Worm (Caenorhabditis elegans): ENCODE data around the gene ppm-1.A.

The ppm-1.A gene

DNA sequence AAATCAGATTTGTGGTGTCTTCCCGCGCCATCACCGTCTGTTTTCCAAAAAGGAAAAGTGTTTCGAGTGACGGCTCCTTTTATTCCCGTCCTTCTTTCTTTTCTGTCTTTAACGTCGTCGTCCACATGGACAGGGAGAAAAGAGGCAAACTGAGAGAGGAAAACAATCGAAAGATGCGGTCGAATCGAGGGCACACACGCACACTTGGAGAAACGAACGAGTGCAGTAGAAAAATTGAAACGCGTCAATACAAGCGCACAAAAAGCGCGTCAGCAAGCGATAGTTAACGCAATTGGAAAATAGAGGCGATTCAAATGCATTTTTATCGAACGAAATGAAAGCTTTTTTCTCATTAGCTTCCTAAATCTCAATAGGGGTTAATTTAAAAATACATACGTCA is 620 bp upstream of the ppm-1.A start (continued):
- TF ChIP-seq ceh-82 (tag; optimal IDR thresholded peaks at IDR 0.05) (peak; percentile 73), nhr-11 (tag; optimal IDR thresholded peaks at IDR 0.05) (no peak), fos-1 (tag; optimal IDR thresholded peaks at IDR 0.05) (no peak), egl-27 (tag; optimal IDR thresholded peaks at IDR 0.05) (peak; percentile 61)

DNA sequence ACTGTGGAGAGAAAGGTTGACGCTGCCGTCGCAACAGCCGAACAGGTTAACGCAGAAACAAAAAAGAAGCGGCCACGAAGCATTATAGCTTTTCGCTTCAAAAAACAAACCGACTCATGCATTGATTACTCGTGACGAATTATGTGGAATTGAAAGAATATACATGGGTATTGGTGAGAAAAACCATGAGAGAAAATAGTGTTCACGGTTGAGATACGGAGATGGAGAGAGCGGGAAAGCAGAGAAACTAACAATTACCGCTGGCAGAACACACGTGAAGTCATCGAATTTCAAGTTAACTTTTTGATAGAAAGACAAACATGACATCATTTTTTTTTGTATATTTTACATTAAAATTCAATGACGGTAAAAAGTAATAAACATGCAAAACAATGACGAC is 863 bp downstream of the ppm-1.A start:
- no peak for TF ChIP-seq eor-1 (tag; optimal IDR thresholded peaks at IDR 0.05)
- no peak for TF ChIP-seq nhr-11 (tag; optimal IDR thresholded peaks at IDR 0.05)
- TF ChIP-seq daf-12 (tag; optimal IDR thresholded peaks at IDR 0.05): no peak
- no peak for TF ChIP-seq fos-1 (tag; optimal IDR thresholded peaks at IDR 0.05)
- no peak for TF ChIP-seq nhr-12 (tag; optimal IDR thresholded peaks at IDR 0.05)
- TF ChIP-seq ceh-9 (tag; optimal IDR thresholded peaks at IDR 0.05): no peak
- no peak for TF ChIP-seq elt-3 (tag; optimal IDR thresholded peaks at IDR 0.05)
- peak; percentile 3 for TF ChIP-seq ama-1 (optimal IDR thresholded peaks at IDR 0.05)
- peak; percentile 66 for TF ChIP-seq pqm-1 (tag; optimal IDR thresholded peaks at IDR 0.05)
- TF ChIP-seq lsy-12 (tag; optimal IDR thresholded peaks at IDR 0.05): no peak
- peak; percentile 35 for TF ChIP-seq elt-2 (tag; optimal IDR thresholded peaks at IDR 0.05)
- TF ChIP-seq nhr-43 (tag; optimal IDR thresholded peaks at IDR 0.05; ENCODE audit: poor library complexity, severe bottlenecking): no peak
- no peak for TF ChIP-seq unc-62 (GFP tag; optimal IDR thresholded peaks at IDR 0.05)
- TF ChIP-seq tbx-2 (tag; optimal IDR thresholded peaks at IDR 0.05): no peak
- no peak for TF ChIP-seq ZK546.5 (tag; optimal IDR thresholded peaks at IDR 0.05)
- TF ChIP-seq lin-39 (tag; optimal IDR thresholded peaks at IDR 0.05): no peak
- TF ChIP-seq nhr-67 (tag; optimal IDR thresholded peaks at IDR 0.05): no peak
- peak; percentile 9 for TF ChIP-seq nfya-1 (tag; optimal IDR thresholded peaks at IDR 0.05; ENCODE audit: insufficient read depth)
- TF ChIP-seq snpc-4 (tag; optimal IDR thresholded peaks at IDR 0.05): no peak
- no peak for TF ChIP-seq ceh-16 (tag; optimal IDR thresholded peaks at IDR 0.05)
- TF ChIP-seq nhr-237 (tag; optimal IDR thresholded peaks at IDR 0.05): no peak
- TF ChIP-seq nhr-28 (tag; optimal IDR thresholded peaks at IDR 0.05): no peak
- TF ChIP-seq nhr-23 (tag; optimal IDR thresholded peaks at IDR 0.05): no peak
- TF ChIP-seq zag-1 (tag; optimal IDR thresholded peaks at IDR 0.05): no peak
- TF ChIP-seq nhr-25 (tag; optimal IDR thresholded peaks at IDR 0.05): no peak
- TF ChIP-seq pha-4 (tag; optimal IDR thresholded peaks at IDR 0.05): peak; percentile 49

- TF ChIP-seq jun-1 (tag; optimal IDR thresholded peaks at IDR 0.05): no peak
- no peak for TF ChIP-seq fkh-10 (GFP tag; optimal IDR thresholded peaks at IDR 0.05)
- TF ChIP-seq eor-1 (tag; optimal IDR thresholded peaks at IDR 0.05): no peak
- no peak for TF ChIP-seq mdl-1 (tag; optimal IDR thresholded peaks at IDR 0.05)
- no peak for TF ChIP-seq tbx-2 (tag; optimal IDR thresholded peaks at IDR 0.05)
- no peak for TF ChIP-seq nfya-1 (tag; optimal IDR thresholded peaks at IDR 0.05; ENCODE audit: insufficient read depth)
- TF ChIP-seq nhr-28 (tag; optimal IDR thresholded peaks at IDR 0.05): no peak
- no peak for TF ChIP-seq nhr-11 (tag; optimal IDR thresholded peaks at IDR 0.05)
- no peak for TF ChIP-seq unc-62 (GFP tag; optimal IDR thresholded peaks at IDR 0.05)
- TF ChIP-seq unc-39 (tag; optimal IDR thresholded peaks at IDR 0.05): no peak
- TF ChIP-seq skn-1 (tag; optimal IDR thresholded peaks at IDR 0.05): no peak
- TF ChIP-seq R02D3.7 (tag; optimal IDR thresholded peaks at IDR 0.05): no peak
- no peak for TF ChIP-seq lin-15B (tag; optimal IDR thresholded peaks at IDR 0.05)
- TF ChIP-seq ceh-82 (tag; optimal IDR thresholded peaks at IDR 0.05): no peak
- no peak for TF ChIP-seq nhr-77 (tag; optimal IDR thresholded peaks at IDR 0.05)
- TF ChIP-seq mml-1 (tag; optimal IDR thresholded peaks at IDR 0.05): no peak
- no peak for TF ChIP-seq hmg-11 (tag; optimal IDR thresholded peaks at IDR 0.05)
- no peak for TF ChIP-seq aly-2 (tag; optimal IDR thresholded peaks at IDR 0.05)
- no peak for TF ChIP-seq lin-39 (tag; optimal IDR thresholded peaks at IDR 0.05)
- TF ChIP-seq nhr-67 (tag; optimal IDR thresholded peaks at IDR 0.05): no peak
These were observed 3.5 kb downstream of the ppm-1.A start, which contains the start of gene txt-10 for ce11 chrV:10532725-10533124. Gene txt-10 (minus strand): TSS chrV:10532825.

- TF ChIP-seq mml-1 (tag; optimal IDR thresholded peaks at IDR 0.05): no peak
- no peak for TF ChIP-seq mdl-1 (tag; optimal IDR thresholded peaks at IDR 0.05)
- peak; percentile 2 for TF ChIP-seq elt-1 (tag; optimal IDR thresholded peaks at IDR 0.05)
- peak; percentile 76 for TF ChIP-seq nhr-23 (tag; optimal IDR thresholded peaks at IDR 0.05)
These were observed 6.6 kb downstream of the ppm-1.A start for ce11 chrV:10529600-10529999.
